Worm (Caenorhabditis elegans): ENCODE measurements around the gene C09B9.85.
A peak's percentile ranks its signal among the peaks of the same experiment; 100 is the strongest.

The C09B9.85 gene

ce11 chrIV:5054297-5054696 lies 28.8 kb upstream of the C09B9.85 start:
- peak; percentile 62 for TF ChIP-seq unc-30 (tag; optimal IDR thresholded peaks at IDR 0.05)
- TF ChIP-seq mab-9 (GFP tag; IDR thresholded peaks at IDR 0.05), result peak; percentile 48; the same call in 1 of the 2 replicates
- no peak for TF ChIP-seq zip-4 (GFP tag; optimal IDR thresholded peaks at IDR 0.05)

DNA sequence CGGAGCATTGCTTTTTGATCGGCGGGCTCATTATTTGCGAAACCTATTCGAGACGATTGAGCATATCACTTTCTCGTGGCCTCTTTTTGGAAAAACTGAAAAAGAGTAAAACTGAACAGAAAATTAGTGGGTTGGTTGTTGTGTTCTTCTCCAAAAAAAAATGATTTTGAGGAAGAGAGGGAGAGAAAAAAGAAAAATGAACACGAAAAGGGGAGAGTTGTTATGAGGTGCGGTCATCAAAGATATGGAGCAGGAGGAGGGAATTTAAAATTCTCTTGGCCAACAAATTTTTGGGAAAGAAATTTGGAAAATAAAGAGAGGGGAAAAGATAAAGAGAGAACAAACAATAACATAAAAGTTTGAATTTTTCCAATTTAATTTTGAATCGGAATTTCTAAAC lies 19.8 kb upstream of the C09B9.85 start, which contains the start of gene hot-9:
hot-9 (minus strand) TSS at position 101 of the 400 bp plus-strand sequence.
- TF ChIP-seq grh-1 (GFP tag; IDR thresholded peaks at IDR 0.05) (no peak), isw-1 (GFP tag; IDR thresholded peaks at IDR 0.05) (no peak), C16A3.4 (tag; optimal IDR thresholded peaks at IDR 0.05) (no peak), efl-1 (optimal IDR thresholded peaks at IDR 0.05) (no peak), efl-1 (GFP tag; optimal IDR thresholded peaks at IDR 0.05 in 1 of 2) (no peak), nhr-47 (tag; optimal IDR thresholded peaks at IDR 0.05) (no peak), swsn-7 (tag; optimal IDR thresholded peaks at IDR 0.05) (no peak), pqm-1 (tag; optimal IDR thresholded peaks at IDR 0.05) (no peak), unc-30 (tag; optimal IDR thresholded peaks at IDR 0.05) (no peak), lsy-2 (tag; optimal IDR thresholded peaks at IDR 0.05) (no peak), tbx-2 (tag; optimal IDR thresholded peaks at IDR 0.05) (no peak), unc-130 (tag; optimal IDR thresholded peaks at IDR 0.05) (no peak), dpl-1 (GFP tag; optimal IDR thresholded peaks at IDR 0.05) (no peak), jun-1 (tag; optimal IDR thresholded peaks at IDR 0.05) (no peak), mdl-1 (tag; optimal IDR thresholded peaks at IDR 0.05) (no peak), hlh-17 (GFP tag; optimal IDR thresholded peaks at IDR 0.05; ENCODE audit: borderline replicate concordance) (no peak), dsc-1 (tag; optimal IDR thresholded peaks at IDR 0.05) (no peak)

DNA sequence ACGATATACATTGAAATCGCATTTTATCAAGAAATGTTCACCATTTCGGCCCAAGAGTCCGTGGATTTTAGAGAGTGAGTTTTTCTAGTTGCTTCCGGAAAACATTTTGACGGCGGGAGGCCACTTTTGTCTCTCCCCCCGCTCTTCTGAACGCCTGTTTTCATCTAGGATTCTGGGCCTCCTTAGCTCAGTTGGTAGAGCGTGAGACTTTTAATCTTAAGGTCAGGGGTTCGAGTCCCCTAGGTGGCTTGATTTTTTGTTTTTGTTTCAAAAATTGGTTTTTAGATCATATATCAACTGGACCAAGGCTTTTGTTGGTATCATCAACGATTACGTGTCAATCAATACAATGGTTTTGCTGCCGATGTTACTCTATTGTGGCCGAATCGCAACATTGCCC lies 13.2 kb upstream of the C09B9.85 start:
- TF ChIP-seq nhr-76 (tag; optimal IDR thresholded peaks at IDR 0.05) (no peak), unc-130 (tag; optimal IDR thresholded peaks at IDR 0.05) (no peak), nhr-85 (tag) (peak; percentile 49), egl-27 (tag; optimal IDR thresholded peaks at IDR 0.05) (no peak), nhr-12 (tag; optimal IDR thresholded peaks at IDR 0.05) (no peak), unc-30 (tag; optimal IDR thresholded peaks at IDR 0.05) (no peak), snu-23 (GFP tag; optimal IDR thresholded peaks at IDR 0.05) (no peak)

DNA sequence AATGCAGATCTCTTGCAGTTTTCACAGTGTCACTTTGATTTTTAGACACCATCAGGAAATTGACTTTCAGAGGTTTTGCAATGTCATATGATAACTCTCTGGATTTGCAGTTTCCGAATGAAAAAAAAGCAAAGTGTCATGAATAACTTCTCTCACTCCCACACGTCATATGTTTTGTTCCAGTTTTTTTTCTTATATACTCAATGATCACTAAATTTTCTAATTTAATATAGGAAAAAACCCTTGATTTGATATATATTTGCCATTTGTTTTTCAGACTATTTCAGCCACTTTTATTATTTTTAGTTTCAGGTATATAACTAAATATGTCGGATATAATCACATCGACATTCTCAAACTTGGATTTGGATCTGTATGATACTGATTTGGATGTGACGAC lies 11.9 kb upstream of the C09B9.85 start, which contains the start of gene C09B9.1:
C09B9.1 (plus strand) TSS at position 301 of the 400 bp plus-strand sequence.
- TF ChIP-seq jun-1 (tag; optimal IDR thresholded peaks at IDR 0.05) (no peak), Y116A8C.19 (tag; optimal IDR thresholded peaks at IDR 0.05; ENCODE audit: borderline replicate concordance) (no peak), lir-3 (tag; optimal IDR thresholded peaks at IDR 0.05; ENCODE audit: poor library complexity) (no peak), egl-13 (tag; optimal IDR thresholded peaks at IDR 0.05) (no peak), vab-15 (tag; optimal IDR thresholded peaks at IDR 0.05) (no peak), unc-86 (tag; optimal IDR thresholded peaks at IDR 0.05) (no peak), mdl-1 (tag; optimal IDR thresholded peaks at IDR 0.05) (no peak), zip-4 (GFP tag; optimal IDR thresholded peaks at IDR 0.05) (no peak), ztf-4 (tag; optimal IDR thresholded peaks at IDR 0.05) (no peak), hlh-4 (tag; optimal IDR thresholded peaks at IDR 0.05) (no peak), C16A3.4 (tag; optimal IDR thresholded peaks at IDR 0.05) (no peak), mef-2 (tag; optimal IDR thresholded peaks at IDR 0.05) (no peak), elt-3 (tag; optimal IDR thresholded peaks at IDR 0.05) (no peak), dpl-1 (GFP tag; optimal IDR thresholded peaks at IDR 0.05) (no peak), mab-9 (GFP tag; IDR thresholded peaks at IDR 0.05) (no peak), pqm-1 (tag; optimal IDR thresholded peaks at IDR 0.05) (no peak)

DNA sequence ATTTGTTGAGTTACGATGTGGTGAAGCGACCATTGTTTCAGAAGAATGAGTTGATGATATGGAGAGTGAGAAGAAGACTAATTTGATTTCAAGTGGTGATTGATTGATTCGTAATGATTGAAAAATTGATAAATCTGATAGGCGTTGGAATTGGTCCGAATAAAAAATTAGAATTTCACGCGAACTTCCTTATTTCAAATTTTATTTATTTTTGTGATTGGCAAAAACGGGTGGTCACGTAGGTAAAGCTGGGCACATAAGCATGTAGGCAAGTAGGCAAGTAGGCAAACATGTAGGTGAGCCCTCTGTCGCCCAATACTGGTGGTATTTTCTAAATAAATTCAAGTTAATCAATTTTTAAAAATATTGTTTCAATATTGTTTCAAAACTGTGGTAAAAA lies 7.7 kb upstream of the C09B9.85 start, which contains the start of gene C09B9.4:
C09B9.4 (minus strand) TSS at position 101 of the 400 bp plus-strand sequence.
- no peak for TF ChIP-seq Y116A8C.19 (tag; optimal IDR thresholded peaks at IDR 0.05; ENCODE audit: borderline replicate concordance)
- TF ChIP-seq unc-30 (tag; optimal IDR thresholded peaks at IDR 0.05), result no peak
- TF ChIP-seq ces-1 (GFP tag; optimal IDR thresholded peaks at IDR 0.05), result no peak
- TF ChIP-seq hlh-17 (GFP tag; optimal IDR thresholded peaks at IDR 0.05; ENCODE audit: borderline replicate concordance), result no peak
- no peak for TF ChIP-seq ztf-11 (tag; optimal IDR thresholded peaks at IDR 0.05)
- TF ChIP-seq lsy-2 (tag; optimal IDR thresholded peaks at IDR 0.05), result no peak
- no peak for TF ChIP-seq nhr-20 (tag; optimal IDR thresholded peaks at IDR 0.05)
- no peak for TF ChIP-seq pag-3 (tag; optimal IDR thresholded peaks at IDR 0.05; ENCODE audit: borderline replicate concordance, insufficient read depth)
- TF ChIP-seq tlp-1 (tag; optimal IDR thresholded peaks at IDR 0.05), result no peak
